Fruit fly (Drosophila melanogaster) whole organism, embryonic: ENCODE results near the gene CG42781.

Experiments
- Ada2b ChIP-seq: fragments of 200-800 bp; sonication (Bioruptor generic); IDR thresholded peaks from 2 replicates; pipeline ENCODE4 v1.3.6; 2022; ENCODE audit warnings: missing biosample characterization, missing genetic modification characterization
- Blimp-1 ChIP-seq: fragments of 200-800 bp; sonication (Bioruptor generic); optimal IDR thresholded peaks from 3 replicates; lab custom pipeline; 2018; ENCODE audit warnings: missing biosample characterization, missing genetic modification characterization, mild to moderate bottlenecking, moderate library complexity, missing genetic modification reagents
- CG10147 ChIP-seq: fragments of 200-800 bp; sonication (Bioruptor generic); optimal IDR thresholded peaks from 2 replicates; lab custom pipeline; 2019; ENCODE audit warnings: missing biosample characterization, mild to moderate bottlenecking, missing genetic modification characterization, moderate library complexity
- CG10431 ChIP-seq: fragments of 200-800 bp; sonication (Bioruptor generic); optimal IDR thresholded peaks from 3 replicates; lab custom pipeline; 2018; ENCODE audit warnings: missing biosample characterization, mild to moderate bottlenecking, missing genetic modification characterization
- CG12071 ChIP-seq: fragments of 200-800 bp; sonication (Bioruptor generic); optimal IDR thresholded peaks from 3 replicates; lab custom pipeline; 2018; ENCODE audit warnings: missing biosample characterization, mild to moderate bottlenecking, missing genetic modification characterization
- CG12236 ChIP-seq: fragments of 200-800 bp; sonication (Bioruptor generic); optimal IDR thresholded peaks from 2 replicates; lab custom pipeline; 2016; ENCODE audit warnings: missing biosample characterization, missing genetic modification characterization
- CG13287 ChIP-seq: fragments of 200-800 bp; sonication (Bioruptor generic); IDR thresholded peaks from 2 replicates; pipeline ENCODE4 v1.3.6; 2022; ENCODE audit warnings: missing biosample characterization, missing genetic modification characterization; ENCODE audit not compliant: partially characterized antibody
- CG14667 ChIP-seq: fragments of 200-800 bp; sonication (Bioruptor generic); IDR thresholded peaks from 2 replicates; pipeline ENCODE4 v1.3.6; 2022; ENCODE audit warnings: missing biosample characterization, missing genetic modification characterization
- CG15514 ChIP-seq: fragments of 200-800 bp; sonication (Bioruptor generic); optimal IDR thresholded peaks from 3 replicates; lab custom pipeline; 2017; ENCODE audit warnings: missing biosample characterization, missing genetic modification characterization, mild to moderate bottlenecking, moderate library complexity, missing genetic modification reagents
- CG1832 ChIP-seq: fragments of 200-800 bp; sonication (Bioruptor generic); optimal IDR thresholded peaks from 2 replicates; lab custom pipeline; 2017; ENCODE audit warnings: missing biosample characterization, mild to moderate bottlenecking, missing genetic modification characterization, inconsistent platforms
- CG18476 ChIP-seq: fragments of 200-800 bp; sonication (Bioruptor generic); optimal IDR thresholded peaks from 2 replicates; lab custom pipeline; 2016; ENCODE audit warnings: missing biosample characterization, mild to moderate bottlenecking, missing genetic modification characterization
- CG30403 ChIP-seq: fragments of 200-800 bp; sonication (Bioruptor generic); optimal IDR thresholded peaks from 3 replicates; lab custom pipeline; 2016; ENCODE audit warnings: missing biosample characterization, missing genetic modification characterization
- CG3995 ChIP-seq: fragments of 200-800 bp; sonication (Bioruptor generic); optimal IDR thresholded peaks from 3 replicates; lab custom pipeline; 2016; ENCODE audit warnings: missing biosample characterization, missing genetic modification characterization
- CkIIα-i1 ChIP-seq: fragments of 200-800 bp; sonication (Bioruptor generic); IDR thresholded peaks from 2 replicates; pipeline ENCODE4 v1.3.6; 2022; ENCODE audit warnings: missing biosample characterization, missing genetic modification characterization
- D19A ChIP-seq: fragments of 200-800 bp; optimal IDR thresholded peaks from 3 replicates; lab custom pipeline; 2019; ENCODE audit warnings: missing biosample characterization, mild to moderate bottlenecking, missing genetic modification characterization, moderate library complexity
- Dad ChIP-seq: fragments of 200-800 bp; sonication (Bioruptor generic); optimal IDR thresholded peaks from 3 replicates; lab custom pipeline; 2016; ENCODE audit warnings: missing biosample characterization, missing genetic modification characterization
- HLHmδ ChIP-seq: fragments of 200-800 bp; sonication (Bioruptor generic); optimal IDR thresholded peaks from 2 replicates; lab custom pipeline; 2018; ENCODE audit warnings: missing biosample characterization, mild to moderate bottlenecking, missing genetic modification characterization, moderate library complexity
- Jarid2 ChIP-seq: fragments of 200-800 bp; sonication (Bioruptor generic); optimal IDR thresholded peaks from 3 replicates; lab custom pipeline; 2017; ENCODE audit warnings: mild to moderate bottlenecking, missing biosample characterization, missing genetic modification reagents, missing genetic modification characterization
- Lim3 ChIP-seq: fragments of 200-800 bp; sonication (Bioruptor generic); IDR thresholded peaks from 2 replicates; pipeline ENCODE4 v1.3.6; 2022; ENCODE audit warnings: missing biosample characterization, missing genetic modification characterization
- Lpt ChIP-seq: fragments of >200 bp; optimal IDR thresholded peaks from 2 replicates; lab custom pipeline; 2018; ENCODE audit warnings: missing biosample characterization, missing genetic modification characterization
- NfI ChIP-seq: fragments of 200-800 bp; sonication (Bioruptor generic); optimal IDR thresholded peaks from 3 replicates; lab custom pipeline; 2018; ENCODE audit warnings: missing biosample characterization, mild to moderate bottlenecking, missing genetic modification characterization, moderate library complexity
- Six4 ChIP-seq: fragments of 200-800 bp; sonication (Bioruptor generic); optimal IDR thresholded peaks from 2 replicates; lab custom pipeline; 2016; ENCODE audit warnings: missing biosample characterization, missing genetic modification characterization
- Spps ChIP-seq: fragments of 200-800 bp; sonication (Bioruptor generic); optimal IDR thresholded peaks from 2 replicates; lab custom pipeline; 2018; ENCODE audit warnings: missing biosample characterization, mild to moderate bottlenecking, missing genetic modification characterization
- Taf1 ChIP-seq: fragments of 200-800 bp; sonication (Bioruptor generic); IDR thresholded peaks from 2 replicates; pipeline ENCODE4 v1.3.6; 2022; ENCODE audit warnings: missing biosample characterization, missing genetic modification characterization
- Xbp1 ChIP-seq: fragments of 200-800 bp; sonication (Bioruptor generic); optimal IDR thresholded peaks from 3 replicates; lab custom pipeline; 2016; ENCODE audit warnings: missing biosample characterization, mild to moderate bottlenecking, missing genetic modification characterization
- amos ChIP-seq: fragments of 200-800 bp; sonication (Bioruptor generic); IDR thresholded peaks from 2 replicates; pipeline ENCODE4 v1.3.6; 2022; ENCODE audit warnings: missing biosample characterization, missing genetic modification characterization; ENCODE audit not compliant: partially characterized antibody
- br ChIP-seq: fragments of >200 bp; optimal IDR thresholded peaks from 2 replicates; lab custom pipeline; 2017
- cad ChIP-seq: fragments of >200 bp; optimal IDR thresholded peaks from 2 replicates; lab custom pipeline; 2017; ENCODE audit warnings: missing biosample characterization, missing genetic modification characterization
- dan ChIP-seq: fragments of 200-800 bp; sonication (Bioruptor generic); IDR thresholded peaks from 2 replicates; pipeline ENCODE4 v1.3.6; 2022; ENCODE audit warnings: missing biosample characterization, missing genetic modification characterization
- fd102C ChIP-seq: fragments of 200-800 bp; sonication (Bioruptor generic); optimal IDR thresholded peaks from 2 replicates; lab custom pipeline; 2018; ENCODE audit warnings: missing biosample characterization, mild to moderate bottlenecking, missing genetic modification characterization, moderate library complexity
- fru ChIP-seq: fragments of >200 bp; optimal IDR thresholded peaks from 2 replicates; lab custom pipeline; 2017
- fu2 ChIP-seq: fragments of 200-800 bp; sonication (Bioruptor generic); optimal IDR thresholded peaks from 2 replicates; lab custom pipeline; 2016; ENCODE audit warnings: missing biosample characterization, missing genetic modification characterization
- ham ChIP-seq: fragments of 200-800 bp; sonication (Bioruptor generic); IDR thresholded peaks from 2 replicates; pipeline ENCODE4 v1.3.6; 2022; ENCODE audit warnings: missing biosample characterization, missing genetic modification characterization
- lov ChIP-seq, 2 experiments: fragments of 200-800 bp in 1 of 2; fragments of >200 bp in 1 of 2; sonication (Bioruptor generic) in 1 of 2; IDR thresholded peaks in 1 of 2; optimal IDR thresholded peaks in 1 of 2; 2 replicates in 1 of 2; 3 replicates in 1 of 2; pipeline versions ENCODE4 v1.3.6 to Lab custom; 2017 to 2022; ENCODE audit warnings: missing biosample characterization in 1 of 2, missing genetic modification characterization in 1 of 2
- mirr ChIP-seq: fragments of 200-800 bp; sonication (Bioruptor generic); optimal IDR thresholded peaks from 3 replicates; lab custom pipeline; 2018; ENCODE audit warnings: missing biosample characterization, mild to moderate bottlenecking, missing genetic modification characterization
- mld ChIP-seq: fragments of 200-800 bp; sonication (Bioruptor generic); IDR thresholded peaks from 3 replicates; pipeline ENCODE4 v1.3.6; 2022; ENCODE audit warnings: missing biosample characterization, missing genetic modification characterization; ENCODE audit not compliant: partially characterized antibody
- nerfin-1 ChIP-seq: fragments of 200-800 bp; sonication (Bioruptor generic); optimal IDR thresholded peaks from 3 replicates; lab custom pipeline; 2019; ENCODE audit warnings: missing biosample characterization, mild to moderate bottlenecking, missing genetic modification characterization, moderate library complexity
- otp ChIP-seq: fragments of 200-800 bp; sonication (Bioruptor generic); IDR thresholded peaks from 3 replicates; pipeline ENCODE4, ENCODE4 v1.3.6; 2022; ENCODE audit warnings: missing biosample characterization, missing genetic modification characterization
- schlank ChIP-seq: fragments of 200-800 bp; sonication (Bioruptor generic); optimal IDR thresholded peaks from 2 replicates; lab custom pipeline; 2018; ENCODE audit warnings: missing biosample characterization, mild to moderate bottlenecking, missing genetic modification characterization
- scrt ChIP-seq: fragments of 200-800 bp; sonication (Bioruptor generic); optimal IDR thresholded peaks from 2 replicates; lab custom pipeline; 2018; ENCODE audit warnings: missing biosample characterization, mild to moderate bottlenecking, missing genetic modification characterization, moderate library complexity
- sim ChIP-seq: fragments of 200-800 bp; sonication (Bioruptor generic); IDR thresholded peaks from 2 replicates; pipeline ENCODE4 v1.3.6; 2022; ENCODE audit warnings: missing biosample characterization, missing genetic modification characterization
- slbo ChIP-seq: fragments of 200-800 bp; sonication (Bioruptor generic); IDR thresholded peaks from 2 replicates; pipeline ENCODE4 v1.3.6; 2022; ENCODE audit warnings: missing biosample characterization, missing genetic modification characterization
- sob ChIP-seq: fragments of 200-800 bp; sonication (Bioruptor generic); IDR thresholded peaks from 2 replicates; pipeline ENCODE4 v1.3.6; 2022; ENCODE audit warnings: missing biosample characterization, missing genetic modification characterization
- sug ChIP-seq: fragments of 200-800 bp; optimal IDR thresholded peaks from 2 replicates; lab custom pipeline; 2019; ENCODE audit warnings: missing biosample characterization, mild to moderate bottlenecking, missing genetic modification characterization, moderate library complexity
- tio ChIP-seq: fragments of 200-800 bp; sonication (Bioruptor generic); optimal IDR thresholded peaks from 2 replicates; lab custom pipeline; 2017; ENCODE audit warnings: missing biosample characterization, missing genetic modification characterization, inconsistent platforms
- tup ChIP-seq: fragments of 200-800 bp; sonication (Bioruptor generic); optimal IDR thresholded peaks from 2 replicates; lab custom pipeline; 2016; ENCODE audit warnings: missing biosample characterization, mild to moderate bottlenecking, missing genetic modification characterization, moderate library complexity
- unc-4 ChIP-seq: fragments of 200-800 bp; sonication (Bioruptor generic); IDR thresholded peaks from 2 replicates; pipeline ENCODE4 v1.3.6; 2022; ENCODE audit warnings: missing biosample characterization, missing genetic modification characterization; ENCODE audit not compliant: partially characterized antibody
- unpg ChIP-seq: fragments of 200-800 bp; sonication (Bioruptor generic); optimal IDR thresholded peaks from 3 replicates; lab custom pipeline; 2018; ENCODE audit warnings: missing biosample characterization, mild to moderate bottlenecking, missing genetic modification characterization, moderate library complexity

CG42781 gene

DNA sequence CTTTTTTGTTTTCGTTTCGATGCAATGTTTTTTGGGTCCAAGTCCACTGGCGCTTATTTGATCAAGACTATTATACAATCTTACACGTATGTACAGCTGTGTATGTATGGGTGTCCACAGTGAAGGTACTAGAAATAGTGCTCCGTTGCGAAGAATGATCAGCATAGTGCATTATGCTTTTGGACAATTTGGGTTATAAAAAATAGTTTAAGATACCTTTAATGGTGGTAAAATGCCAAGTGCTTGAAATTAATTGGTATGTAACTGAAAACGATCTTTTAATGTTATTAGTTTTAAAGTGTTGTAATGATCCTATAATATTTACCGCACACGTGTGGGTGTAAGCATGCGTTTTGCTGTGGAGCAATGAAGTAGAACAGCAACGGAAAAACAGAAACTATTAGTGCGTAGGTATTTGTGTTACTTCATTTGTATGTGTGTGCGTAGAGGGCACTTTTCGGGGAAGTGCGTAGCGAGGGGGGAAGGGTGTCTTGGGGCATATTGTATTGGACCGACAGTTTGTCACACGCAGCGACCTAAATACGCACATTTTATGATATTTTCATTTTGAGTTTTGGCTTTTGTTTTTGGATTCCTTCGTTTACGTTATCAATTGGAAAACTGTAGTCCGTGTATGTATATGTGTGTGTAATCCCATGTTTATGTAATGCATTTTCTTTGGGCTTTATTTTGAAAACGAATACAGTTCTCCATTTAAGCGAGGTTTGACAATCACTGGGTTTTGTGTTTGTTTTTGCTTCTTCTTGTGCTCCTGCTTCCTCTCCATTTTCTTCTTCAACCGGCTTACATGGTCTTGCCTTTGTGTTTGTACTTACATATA is 46.4 kb downstream of the CG42781 start (continued):
- TF ChIP-seq NfI (GFP tag; lab: Kevin White, UChicago): peak; percentile 90
- peak; percentile 90 for TF ChIP-seq CG30403 (GFP tag; lab: Kevin White, UChicago)
- peak; percentile 15 for TF ChIP-seq CG3995
- TF ChIP-seq br (lab: Kevin White, UChicago): no peak
- TF ChIP-seq Lim3 (GFP tag; lab: Robert Waterston, UW): peak; percentile 61
- TF ChIP-seq CG10147 (GFP tag; lab: Kevin White, UChicago): peak; percentile 77
- peak; percentile 55 for TF ChIP-seq mirr (GFP tag; lab: Kevin White, UChicago)
- TF ChIP-seq Blimp-1: peak; percentile 92
- TF ChIP-seq HLHmδ (GFP tag; lab: Kevin White, UChicago): no peak
- peak; percentile 63 for TF ChIP-seq fd102C
- peak; percentile 71 for TF ChIP-seq fu2
- peak; percentile 58; the same call in 1 of the 2 replicates for TF ChIP-seq dan (GFP tag; lab: Robert Waterston, UW)
- TF ChIP-seq Lpt: peak; percentile 52
- TF ChIP-seq CG13287 (GFP tag; lab: Robert Waterston, UW): no peak
- TF ChIP-seq slbo (GFP tag; lab: Robert Waterston, UW): peak; percentile 70
- peak; percentile 83 for TF ChIP-seq scrt (GFP tag; lab: Kevin White, UChicago)
- peak; percentile 90 for TF ChIP-seq tio (GFP tag; lab: Kevin White, UChicago)
- no peak for TF ChIP-seq fru (lab: Kevin White, UChicago)
- TF ChIP-seq CG12236 (GFP tag; lab: Kevin White, UChicago): peak; percentile 89
- TF ChIP-seq cad (GFP tag; lab: Kevin White, UChicago): peak; percentile 41
- TF ChIP-seq CG12071 (GFP tag; lab: Kevin White, UChicago): peak; percentile 92
- TF ChIP-seq Dad (GFP tag; lab: Kevin White, UChicago): peak; percentile 86
- TF ChIP-seq Spps (tag; lab: Kevin White, UChicago): peak; percentile 84
- TF ChIP-seq mld: no peak
- TF ChIP-seq CG10431 (GFP tag; lab: Kevin White, UChicago): no peak
- TF ChIP-seq otp (GFP tag; lab: Robert Waterston, UW): peak; percentile 75
- peak; percentile 91 for TF ChIP-seq nerfin-1
- no peak for TF ChIP-seq unc-4 (GFP tag; lab: Robert Waterston, UW)
- peak; percentile 74 for TF ChIP-seq CG14667 (GFP tag; lab: Robert Waterston, UW)
- peak; percentile 91 for TF ChIP-seq D19A (tag; lab: Kevin White, UChicago)
- peak; percentile 64 for TF ChIP-seq CG15514 (GFP tag; lab: Kevin White, UChicago)
- TF ChIP-seq CG1832 (GFP tag; lab: Kevin White, UChicago): no peak
- no peak for TF ChIP-seq lov (optimal IDR thresholded peaks at IDR 0.05; lab: Kevin White, UChicago)
- peak; percentile 75; the same call in 2 of the 3 replicates for TF ChIP-seq lov (GFP tag; IDR thresholded peaks at IDR 0.05; lab: Robert Waterston, UW)
- TF ChIP-seq ham (GFP tag; lab: Robert Waterston, UW): no peak
- peak; percentile 43; the same call in 1 of the 2 replicates for TF ChIP-seq CkIIα-i1 (GFP tag; lab: Robert Waterston, UW)
- TF ChIP-seq Taf1 (GFP tag; lab: Robert Waterston, UW): peak; percentile 44; the same call in 1 of the 2 replicates
- TF ChIP-seq Ada2b (GFP tag; lab: Robert Waterston, UW): peak; percentile 84
- no peak for TF ChIP-seq amos (GFP tag; lab: Robert Waterston, UW)
- TF ChIP-seq sug (tag; lab: Kevin White, UChicago): peak; percentile 63
- peak; percentile 61; the same call in 1 of the 2 replicates for TF ChIP-seq sim
- peak; percentile 65 for TF ChIP-seq Jarid2 (GFP tag; lab: Kevin White, UChicago)
- peak; percentile 89 for TF ChIP-seq CG18476
- TF ChIP-seq Six4 (GFP tag; lab: Kevin White, UChicago): peak; percentile 88
- TF ChIP-seq Xbp1 (GFP tag; lab: Kevin White, UChicago): peak; percentile 91
- TF ChIP-seq schlank (tag; lab: Kevin White, UChicago): peak; percentile 58
- peak; percentile 95 for TF ChIP-seq unpg
- TF ChIP-seq tup (GFP tag; lab: Kevin White, UChicago): peak; percentile 55
- TF ChIP-seq sob: peak; percentile 82
